Fruit fly (Drosophila melanogaster): ENCODE results near the gene ECSIT.

ECSIT gene

dm6 chr3R:5841290-5841689 is 15.1 kb upstream of the ECSIT start:
- TF ChIP-seq Sin3A (optimal IDR thresholded peaks at IDR 0.05) (no peak), insv (optimal IDR thresholded peaks at IDR 0.05) (no peak), Myc (optimal IDR thresholded peaks at IDR 0.05) (no peak), psq (optimal IDR thresholded peaks at IDR 0.05) (no peak), h (optimal IDR thresholded peaks at IDR 0.05) (no peak), ttk (optimal IDR thresholded peaks at IDR 0.05) (no peak)

dm6 chr3R:5843516-5843915 is 12.9 kb upstream of the ECSIT start:
- TF ChIP-seq Myc (optimal IDR thresholded peaks at IDR 0.05) (no peak), insv (optimal IDR thresholded peaks at IDR 0.05) (no peak), Sin3A (optimal IDR thresholded peaks at IDR 0.05) (no peak), psq (optimal IDR thresholded peaks at IDR 0.05) (no peak)

- no peak for TF ChIP-seq Sin3A (optimal IDR thresholded peaks at IDR 0.05)
- no peak for TF ChIP-seq insv (optimal IDR thresholded peaks at IDR 0.05)
- TF ChIP-seq psq (optimal IDR thresholded peaks at IDR 0.05) = no peak
- no peak for TF ChIP-seq h (optimal IDR thresholded peaks at IDR 0.05)
- TF ChIP-seq ttk (optimal IDR thresholded peaks at IDR 0.05) = no peak
- TF ChIP-seq Myc (optimal IDR thresholded peaks at IDR 0.05) = no peak
Observed at dm6 chr3R:5846570-5847270, 9.7 kb upstream of the ECSIT start, which contains the start of gene CG14676. CG14676 (plus strand) TSS chr3R:5847220.

- no peak for TF ChIP-seq insv (optimal IDR thresholded peaks at IDR 0.05)
- TF ChIP-seq h (optimal IDR thresholded peaks at IDR 0.05) = no peak
- TF ChIP-seq Myc (optimal IDR thresholded peaks at IDR 0.05) = no peak
- no peak for TF ChIP-seq ttk (optimal IDR thresholded peaks at IDR 0.05)
- TF ChIP-seq Sin3A (optimal IDR thresholded peaks at IDR 0.05) = no peak
- TF ChIP-seq psq (optimal IDR thresholded peaks at IDR 0.05) = no peak
Observed at dm6 chr3R:5853032-5853431, 3.4 kb upstream of the ECSIT start, which contains the start of gene CG34287. CG34287 (plus strand) TSS chr3R:5853332.

- TF ChIP-seq ttk (optimal IDR thresholded peaks at IDR 0.05) (no peak), psq (optimal IDR thresholded peaks at IDR 0.05) (no peak), h (optimal IDR thresholded peaks at IDR 0.05) (no peak), insv (optimal IDR thresholded peaks at IDR 0.05) (no peak), Myc (optimal IDR thresholded peaks at IDR 0.05) (no peak), Sin3A (optimal IDR thresholded peaks at IDR 0.05) (no peak)
Observed at dm6 chr3R:5860736-5861217, 4.4 kb downstream of the ECSIT start.

dm6 chr3R:5861218-5861902 is 5.0 kb downstream of the ECSIT start:
- TF ChIP-seq h (optimal IDR thresholded peaks at IDR 0.05) (no peak), insv (optimal IDR thresholded peaks at IDR 0.05) (no peak), Sin3A (optimal IDR thresholded peaks at IDR 0.05) (no peak), Myc (optimal IDR thresholded peaks at IDR 0.05) (no peak), ttk (optimal IDR thresholded peaks at IDR 0.05) (no peak), psq (optimal IDR thresholded peaks at IDR 0.05) (no peak)

dm6 chr3R:5862032-5862641 is 5.8 kb downstream of the ECSIT start, which contains the start of gene CG2017:
CG2017 (minus strand) TSS chr3R:5862405.
- TF ChIP-seq ttk (optimal IDR thresholded peaks at IDR 0.05) = no peak
- no peak for TF ChIP-seq insv (optimal IDR thresholded peaks at IDR 0.05)

dm6 chr3R:5871393-5871792 is 15.0 kb downstream of the ECSIT start:
- TF ChIP-seq ttk (optimal IDR thresholded peaks at IDR 0.05) (no peak), insv (optimal IDR thresholded peaks at IDR 0.05) (no peak), Sin3A (optimal IDR thresholded peaks at IDR 0.05) (no peak), h (optimal IDR thresholded peaks at IDR 0.05) (no peak), psq (optimal IDR thresholded peaks at IDR 0.05) (no peak), Myc (optimal IDR thresholded peaks at IDR 0.05) (no peak)

- no peak for TF ChIP-seq h (optimal IDR thresholded peaks at IDR 0.05)
- TF ChIP-seq Sin3A (optimal IDR thresholded peaks at IDR 0.05) = no peak
- no peak for TF ChIP-seq Myc (optimal IDR thresholded peaks at IDR 0.05)
- TF ChIP-seq insv (optimal IDR thresholded peaks at IDR 0.05) = no peak
- TF ChIP-seq psq (optimal IDR thresholded peaks at IDR 0.05) = no peak
- TF ChIP-seq ttk (optimal IDR thresholded peaks at IDR 0.05) = no peak
Observed at dm6 chr3R:5877367-5877766, 21.0 kb downstream of the ECSIT start.

dm6 chr3R:5881308-5881707 is 24.9 kb downstream of the ECSIT start:
- TF ChIP-seq ttk (optimal IDR thresholded peaks at IDR 0.05) (no peak), psq (optimal IDR thresholded peaks at IDR 0.05) (no peak), Myc (optimal IDR thresholded peaks at IDR 0.05) (no peak), h (optimal IDR thresholded peaks at IDR 0.05) (no peak), insv (optimal IDR thresholded peaks at IDR 0.05) (no peak), Sin3A (optimal IDR thresholded peaks at IDR 0.05) (no peak)
